Worm (Caenorhabditis elegans): Measurements from ENCODE around the gene rpa-1.

DNA sequence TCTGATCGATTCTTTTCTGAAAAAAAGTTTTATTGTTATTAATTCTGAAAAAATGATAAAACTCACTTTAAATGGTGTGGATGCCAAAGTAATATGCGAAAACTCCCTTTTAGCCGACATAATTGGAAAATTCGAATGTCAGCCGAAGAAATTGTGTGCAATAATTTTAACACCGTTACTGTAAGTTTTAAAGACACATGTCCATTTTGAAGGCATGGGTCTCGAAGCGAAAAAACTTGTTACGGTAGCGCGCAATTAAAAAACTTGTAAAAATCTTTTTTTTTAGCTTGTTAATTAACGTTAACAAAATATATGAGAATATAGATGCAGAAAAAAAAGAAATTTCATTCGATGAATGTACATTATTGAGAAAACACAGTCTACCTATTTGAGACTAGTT is 26.0 kb downstream of the rpa-1 start, which contains the start of gene pid-1:
- TF ChIP-seq pha-4 (tag; optimal IDR thresholded peaks at IDR 0.05) (no peak), hlh-1 (tag; optimal IDR thresholded peaks at IDR 0.05) (no peak), elt-3 (tag; optimal IDR thresholded peaks at IDR 0.05) (no peak), unc-39 (tag; optimal IDR thresholded peaks at IDR 0.05) (no peak)

All from whole organism, mixed stage, embryonic.